Worm (Caenorhabditis elegans) whole organism, L4/young adult: ENCODE data around the gene nhr-39.

Experiments used
- W03F9.2 ChIP-seq: fragments of 150-350 bp; optimal IDR thresholded peaks from 2 replicates; lab custom pipeline; 2014; ENCODE audit warnings: missing biosample characterization, missing genetic modification characterization
- dao-5 ChIP-seq: sonication (generic microtip); optimal IDR thresholded peaks from 2 replicates; lab custom pipeline; 2016; ENCODE audit warnings: missing genotype, missing genetic modification characterization, moderate library complexity, missing compliant biosample characterization
- him-1 ChIP-seq: sonication (generic microtip); optimal IDR thresholded peaks from 2 replicates; lab custom pipeline; 2016; ENCODE audit warnings: missing genotype, missing genetic modification reagents, missing genetic modification characterization, missing compliant biosample characterization

DNA sequence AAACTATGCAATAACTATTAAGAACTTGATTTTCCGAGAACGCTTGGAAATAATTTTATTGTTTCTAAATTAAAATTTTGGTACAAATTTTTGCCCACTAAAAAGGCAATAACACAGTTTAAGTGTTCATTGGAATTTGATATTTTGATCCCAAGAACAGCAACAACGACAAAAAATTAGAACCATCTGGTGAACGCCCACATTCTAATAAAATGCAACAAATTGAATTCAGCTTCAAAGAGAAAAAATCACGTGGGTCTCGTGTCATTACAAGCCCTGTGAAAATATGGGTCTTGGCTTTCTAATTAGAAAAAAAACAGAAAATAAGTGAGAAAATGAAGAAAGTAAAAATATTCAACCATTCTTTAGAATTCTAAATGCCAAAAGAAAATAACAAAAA is 31.3 kb upstream of the nhr-39 start:
- TF ChIP-seq him-1 (no peak), W03F9.2 (tag; lab: Kevin White, UChicago) (no peak), dao-5 (tag; lab: Kevin White, UChicago) (no peak)
